Worm (Caenorhabditis elegans) whole organism, L4 larva: ENCODE measurements around the gene M03B6.4.

Experiments used
- F10B5.3 ChIP-seq: sonication (generic microtip); optimal IDR thresholded peaks from 2 replicates; lab custom pipeline; 2016; ENCODE audit warnings: mild to moderate bottlenecking, missing genetic modification characterization, missing compliant biosample characterization
- T26A8.4 ChIP-seq: fragments of 200-800 bp; sonication (Bioruptor generic); IDR thresholded peaks from 2 replicates; pipeline ENCODE4 v1.3.6; 2022; ENCODE audit warnings: missing genetic modification characterization, missing compliant biosample characterization
- Y105C5A.15 ChIP-seq: fragments of 200-800 bp; sonication (Bioruptor generic); IDR thresholded peaks from 2 replicates; pipeline ENCODE4 v1.3.6; 2022; ENCODE audit warnings: missing genetic modification characterization, missing compliant biosample characterization
- Y48G9A.11 ChIP-seq: fragments of 200-800 bp; sonication (Bioruptor generic); IDR thresholded peaks from 2 replicates; pipeline ENCODE4 v1.3.6; 2022; ENCODE audit warnings: missing genetic modification reagents, missing genetic modification characterization, missing compliant biosample characterization
- Y5F2A.4 ChIP-seq: fragments of 200-800 bp; sonication (Bioruptor generic); optimal IDR thresholded peaks from 2 replicates; lab custom pipeline; 2018; ENCODE audit warnings: mild to moderate bottlenecking, missing genetic modification characterization, missing compliant biosample characterization
- ZK546.5 ChIP-seq, 2 experiments: sonication (generic microtip); optimal IDR thresholded peaks; 2 replicates each; lab custom pipeline; 2017; ENCODE audit warnings: missing biosample characterization in 2 of 2, missing genetic modification characterization in 2 of 2
- aha-1 ChIP-seq: fragments of 150-350 bp; peaks from one replicate; lab custom pipeline; 2014; ENCODE audit warnings: missing biosample characterization, missing genetic modification characterization
- aly-2 ChIP-seq: sonication (generic microtip); optimal IDR thresholded peaks from 2 replicates; lab custom pipeline; 2018; ENCODE audit warnings: missing biosample characterization, missing genetic modification characterization
- ceh-20 ChIP-seq: fragments of 200-800 bp; sonication (Bioruptor generic); IDR thresholded peaks from 2 replicates; pipeline ENCODE4 v1.3.6; 2022; ENCODE audit warnings: missing genetic modification reagents, missing genetic modification characterization, missing compliant biosample characterization
- daf-8 ChIP-seq: fragments of 200-800 bp; sonication (Bioruptor generic); IDR thresholded peaks from 2 replicates; pipeline ENCODE4 v1.3.6; 2022; ENCODE audit warnings: missing genetic modification characterization, missing compliant biosample characterization
- dmd-6 ChIP-seq: fragments of 200-800 bp; sonication (Bioruptor generic); IDR thresholded peaks from 2 replicates; pipeline ENCODE4 v1.3.6; 2022; ENCODE audit warnings: missing genetic modification reagents, missing genetic modification characterization, missing compliant biosample characterization
- dmd-9 ChIP-seq: fragments of 200-800 bp; sonication (Bioruptor generic); IDR thresholded peaks from 2 replicates; pipeline ENCODE4 v1.3.6; 2022; ENCODE audit warnings: missing genetic modification reagents, missing genetic modification characterization, missing compliant biosample characterization
- dve-1 ChIP-seq: sonication (generic microtip); optimal IDR thresholded peaks from 2 replicates; lab custom pipeline; 2017; ENCODE audit warnings: antibody characterized with exemption, mild to moderate bottlenecking, missing genetic modification characterization, missing compliant biosample characterization; ENCODE audit not compliant: insufficient read depth
- egl-43 ChIP-seq: fragments of 200-800 bp; sonication (Bioruptor generic); IDR thresholded peaks from 2 replicates; pipeline ENCODE4 v1.3.6; 2022; ENCODE audit warnings: missing genetic modification reagents, missing genetic modification characterization, missing compliant biosample characterization
- fkh-10 ChIP-seq: fragments of 150-350 bp; optimal IDR thresholded peaks from 2 replicates; lab custom pipeline; 2014; ENCODE audit warnings: missing biosample characterization, missing genetic modification reagents, missing genetic modification characterization
- fos-1 ChIP-seq: fragments of 150-350 bp; optimal IDR thresholded peaks from 2 replicates; lab custom pipeline; 2014; ENCODE audit warnings: missing biosample characterization, missing genetic modification characterization
- hlh-11 ChIP-seq: fragments of 200-800 bp; sonication (Bioruptor generic); optimal IDR thresholded peaks from 2 replicates; lab custom pipeline; 2018; ENCODE audit warnings: mild to moderate bottlenecking, missing genetic modification characterization, missing compliant biosample characterization
- hmg-1.1 ChIP-seq: fragments of 200-800 bp; sonication (Bioruptor generic); IDR thresholded peaks from 2 replicates; pipeline ENCODE4 v1.3.6; 2022; ENCODE audit warnings: missing genetic modification reagents, missing genetic modification characterization, missing compliant biosample characterization
- lim-7 ChIP-seq: fragments of 200-800 bp; sonication (Bioruptor generic); IDR thresholded peaks from 2 replicates; pipeline ENCODE4 v1.3.6; 2022; ENCODE audit warnings: missing genetic modification characterization, missing compliant biosample characterization
- lin-1 ChIP-seq: fragments of 200-800 bp; sonication (Bioruptor generic); IDR thresholded peaks from 2 replicates; pipeline ENCODE4 v1.3.6; 2022; ENCODE audit warnings: missing genetic modification reagents, missing genetic modification characterization, missing compliant biosample characterization
- lin-13 ChIP-seq: fragments of 150-350 bp; optimal IDR thresholded peaks from 2 replicates; lab custom pipeline; 2014; ENCODE audit warnings: missing biosample characterization, missing genetic modification reagents, missing genetic modification characterization
- mdl-1 ChIP-seq, 2 experiments: fragments of 150-350 bp in 1 of 2; sonication (generic microtip) in 1 of 2; optimal IDR thresholded peaks; 2 replicates each; lab custom pipeline; 2014 to 2017; ENCODE audit warnings: missing biosample characterization in 2 of 2, missing genetic modification characterization in 2 of 2
- mxl-2 ChIP-seq: fragments of 200-800 bp; sonication (Bioruptor generic); conservative IDR thresholded peaks from 2 replicates; pipeline ENCODE4 v1.3.6; 2022; ENCODE audit warnings: missing genetic modification reagents, missing genetic modification characterization, missing compliant biosample characterization
- mxl-3 ChIP-seq: fragments of 200-800 bp; sonication (Bioruptor generic); optimal IDR thresholded peaks from 2 replicates; lab custom pipeline; 2018; ENCODE audit warnings: mild to moderate bottlenecking, missing genetic modification characterization, missing compliant biosample characterization
- nhr-111 ChIP-seq: fragments of 200-800 bp; sonication (Bioruptor generic); optimal IDR thresholded peaks from 2 replicates; lab custom pipeline; 2018; ENCODE audit warnings: mild to moderate bottlenecking, missing genetic modification characterization, missing compliant biosample characterization
- nhr-28 ChIP-seq: fragments of 150-350 bp; optimal IDR thresholded peaks from 2 replicates; lab custom pipeline; 2014; ENCODE audit warnings: missing biosample characterization, missing genetic modification characterization
- php-3 ChIP-seq: fragments of 200-800 bp; sonication (Bioruptor generic); IDR thresholded peaks from 2 replicates; pipeline ENCODE4 v1.3.6; 2022; ENCODE audit warnings: missing genetic modification reagents, missing genetic modification characterization, missing compliant biosample characterization
- pqm-1 ChIP-seq: sonication (generic microtip); optimal IDR thresholded peaks from 2 replicates; lab custom pipeline; 2017; ENCODE audit warnings: missing biosample characterization, missing genetic modification characterization
- saeg-2 ChIP-seq: fragments of 200-800 bp; sonication (Bioruptor generic); IDR thresholded peaks from 2 replicates; pipeline ENCODE4 v1.3.6; 2022; ENCODE audit warnings: missing genetic modification reagents, missing genetic modification characterization, missing compliant biosample characterization
- sdz-12 ChIP-seq: fragments of 200-800 bp; sonication (Bioruptor generic); optimal IDR thresholded peaks from 2 replicates; lab custom pipeline; 2018; ENCODE audit warnings: mild to moderate bottlenecking, missing genetic modification characterization, missing compliant biosample characterization
- tag-97 ChIP-seq: fragments of 200-800 bp; sonication (Bioruptor generic); IDR thresholded peaks from 2 replicates; pipeline ENCODE4 v1.3.6; 2022; ENCODE audit warnings: missing genetic modification characterization, missing compliant biosample characterization
- tra-1 ChIP-seq: fragments of 200-800 bp; sonication (Bioruptor generic); IDR thresholded peaks from 2 replicates; pipeline ENCODE4 v1.3.6; 2022; ENCODE audit warnings: missing genetic modification reagents, missing genetic modification characterization, missing compliant biosample characterization
- unc-62 ChIP-seq, 3 experiments: fragments of 150-350 bp in 1 of 3; sonication (generic microtip); optimal IDR thresholded peaks in 2 of 3; peaks in 1 of 3; 1 replicate in 1 of 3; 2 replicates in 2 of 3; lab custom pipeline; 2014 to 2017; ENCODE audit warnings: missing biosample characterization in 3 of 3, missing genetic modification characterization in 3 of 3, missing genetic modification reagents in 3 of 3, missing genotype in 1 of 3
- ztf-11 ChIP-seq: fragments of 150-350 bp; optimal IDR thresholded peaks from 2 replicates; lab custom pipeline; 2014; ENCODE audit warnings: missing biosample characterization, missing genetic modification characterization

M03B6.4 gene

ce11 chrX:13841277-13841676, 17.4 kb upstream of the M03B6.4 start, which contains the start of gene M03B6.1:
TSS of gene M03B6.1 (plus strand) at chrX:13841610.
- TF ChIP-seq nhr-111 (GFP tag; lab: Kevin White, UChicago) (no peak), ZK546.5 (tag; optimal IDR thresholded peaks at IDR 0.05; lab: Kevin White, UChicago) (no peak), lin-13 (no peak), tag-97 (no peak), aly-2 (tag; lab: Kevin White, UChicago) (no peak)

- TF ChIP-seq tra-1 (no peak), mdl-1 (tag; optimal IDR thresholded peaks at IDR 0.05; lab: Kevin White, UChicago) (no peak), Y5F2A.4 (no peak), egl-43 (GFP tag; lab: Robert Waterston, UW) (no peak), hmg-1.1 (GFP tag; lab: Robert Waterston, UW) (no peak), mxl-2 (GFP tag; lab: Robert Waterston, UW) (no peak), ceh-20 (GFP tag; lab: Robert Waterston, UW) (no peak), F10B5.3 (tag; lab: Kevin White, UChicago) (no peak), T26A8.4 (GFP tag; lab: Robert Waterston, UW) (no peak)
Observed at ce11 chrX:13843676-13844075, 15.0 kb upstream of the M03B6.4 start, which contains the start of gene M03B6.5. TSS of gene M03B6.5 (plus strand) at chrX:13843976.

DNA sequence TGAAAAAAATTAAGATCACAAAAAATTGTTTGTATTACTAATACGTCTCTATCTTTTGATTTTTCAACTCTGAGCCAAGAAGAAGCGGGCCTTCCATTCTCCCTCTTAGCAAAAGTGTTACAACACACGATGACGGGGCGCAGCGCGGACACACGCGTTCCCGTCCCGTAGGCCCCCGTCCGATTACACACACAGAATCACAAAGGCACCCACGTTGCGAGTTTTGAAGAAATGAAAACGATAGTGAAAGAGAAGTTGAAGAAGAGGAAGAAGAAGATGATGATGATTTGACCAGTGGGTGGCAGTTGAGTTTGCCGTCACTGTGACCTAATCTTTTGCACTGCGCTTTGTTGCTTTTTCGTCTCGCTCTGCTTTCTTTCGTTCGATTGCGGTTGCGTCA, 12.6 kb upstream of the M03B6.4 start:
- TF ChIP-seq nhr-28 (tag; lab: Kevin White, UChicago) (peak; percentile 29), daf-8 (GFP tag; lab: Robert Waterston, UW) (no peak), mxl-3 (GFP tag; lab: Kevin White, UChicago) (peak; percentile 90)

- peak; percentile 91 for TF ChIP-seq ceh-20 (GFP tag; lab: Robert Waterston, UW)
- peak; percentile 44 for TF ChIP-seq nhr-28 (tag; lab: Kevin White, UChicago)
- peak; percentile 41 for TF ChIP-seq pqm-1 (tag; lab: Kevin White, UChicago)
- TF ChIP-seq fos-1, result no peak
- TF ChIP-seq dve-1 (tag; lab: Kevin White, UChicago), result peak; percentile 16
- no peak for TF ChIP-seq lim-7
- peak; percentile 72 for TF ChIP-seq dmd-6 (GFP tag; lab: Robert Waterston, UW)
- TF ChIP-seq tra-1, result peak; percentile 95
- no peak for TF ChIP-seq ztf-11 (tag; lab: Kevin White, UChicago)
- TF ChIP-seq php-3 (GFP tag; lab: Robert Waterston, UW), result peak; percentile 91
Observed at ce11 chrX:13850359-13850758, 8.3 kb upstream of the M03B6.4 start.

ce11 chrX:13851590-13851989, 7.1 kb upstream of the M03B6.4 start:
- no peak for TF ChIP-seq Y48G9A.11
- peak in 1 of 2 experiments; percentile 94 for TF ChIP-seq unc-62 (GFP tag; optimal IDR thresholded peaks at IDR 0.05 in 1 of 2; lab: Kevin White, UChicago)
- TF ChIP-seq unc-62 (tag; optimal IDR thresholded peaks at IDR 0.05; lab: Kevin White, UChicago), result no peak
- no peak for TF ChIP-seq fkh-10 (GFP tag; lab: Kevin White, UChicago)
- TF ChIP-seq hlh-11 (tag; lab: Kevin White, UChicago), result peak; percentile 14
- TF ChIP-seq sdz-12 (GFP tag; lab: Kevin White, UChicago), result no peak
- no peak for TF ChIP-seq saeg-2
- peak; percentile 11 for TF ChIP-seq dve-1 (tag; lab: Kevin White, UChicago)

DNA sequence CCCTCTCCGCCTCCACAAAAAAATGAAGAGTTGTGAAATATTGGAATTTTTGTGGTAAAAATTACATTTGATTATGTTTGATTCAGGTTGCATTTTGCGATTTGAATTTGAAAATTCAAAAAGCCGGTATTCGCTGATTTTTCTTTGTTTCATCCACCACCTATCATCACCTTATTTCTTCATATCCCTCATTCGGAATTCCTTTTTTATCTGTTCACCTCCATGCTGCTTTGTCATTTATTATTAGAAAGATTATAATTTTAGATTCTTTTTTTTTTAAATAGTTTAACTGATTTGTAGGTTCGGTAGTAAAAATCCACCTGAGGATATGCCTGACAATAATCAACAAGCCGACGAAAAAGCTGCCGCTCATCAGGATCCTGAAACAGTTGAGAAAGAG, 6.0 kb upstream of the M03B6.4 start, which contains the start of gene mct-3:
TSS of gene mct-3 (plus strand) at position 301 of the 400 bp plus-strand sequence.
- no peak for TF ChIP-seq lin-1 (GFP tag; lab: Robert Waterston, UW)
- TF ChIP-seq aha-1 (tag; lab: Kevin White, UChicago), result peak; percentile 13
- TF ChIP-seq dmd-9, result no peak
- TF ChIP-seq Y105C5A.15 (GFP tag; lab: Robert Waterston, UW), result no peak
